Fruit fly (Drosophila melanogaster) whole organism, prepupa: Measurements from ENCODE around the gene Gyc89Da.

Experiments used
- Blimp-1 ChIP-seq: fragments of 200-800 bp; sonication (Bioruptor generic); optimal IDR thresholded peaks from 3 replicates; lab custom pipeline; 2017; ENCODE audit warnings: missing biosample characterization, missing genetic modification characterization, mild to moderate bottlenecking, moderate library complexity, missing genetic modification reagents
- CG10669 ChIP-seq: fragments of 200-800 bp; sonication (Bioruptor generic); optimal IDR thresholded peaks from 3 replicates; lab custom pipeline; 2018; ENCODE audit warnings: missing biosample characterization, mild to moderate bottlenecking, missing genetic modification characterization, moderate library complexity
- CG11294 ChIP-seq: fragments of 200-800 bp; sonication (Bioruptor generic); IDR thresholded peaks from 2 replicates; pipeline ENCODE4 v1.3.6; 2022; ENCODE audit warnings: missing biosample characterization, missing genetic modification characterization
- CG11902 ChIP-seq: fragments of 200-800 bp; sonication (Bioruptor generic); optimal IDR thresholded peaks from 3 replicates; lab custom pipeline; 2016; ENCODE audit warnings: missing biosample characterization, missing genetic modification characterization
- CG15336 ChIP-seq: fragments of 200-800 bp; sonication (Bioruptor generic); IDR thresholded peaks from 2 replicates; pipeline ENCODE4 v1.3.6; 2022; ENCODE audit warnings: missing biosample characterization, missing genetic modification characterization
- CG3032 ChIP-seq: fragments of 200-800 bp; optimal IDR thresholded peaks from 2 replicates; lab custom pipeline; 2019; ENCODE audit warnings: missing biosample characterization, mild to moderate bottlenecking, missing genetic modification characterization, moderate library complexity
- CG32006 ChIP-seq: fragments of 200-800 bp; sonication (Bioruptor generic); optimal IDR thresholded peaks from 3 replicates; lab custom pipeline; 2017; ENCODE audit warnings: missing biosample characterization, mild to moderate bottlenecking, missing genetic modification characterization
- CG4318 ChIP-seq: fragments of 200-800 bp; sonication (Bioruptor generic); optimal IDR thresholded peaks from 3 replicates; lab custom pipeline; 2017; ENCODE audit warnings: missing biosample characterization, mild to moderate bottlenecking, missing genetic modification characterization
- CG6792 ChIP-seq: fragments of 200-800 bp; sonication (Bioruptor generic); optimal IDR thresholded peaks from 3 replicates; lab custom pipeline; 2016; ENCODE audit warnings: missing biosample characterization, missing genetic modification characterization
- CG6808 ChIP-seq: fragments of 200-800 bp; sonication (Bioruptor generic); optimal IDR thresholded peaks from 3 replicates; lab custom pipeline; 2017; ENCODE audit warnings: missing biosample characterization, missing genetic modification characterization, mild to moderate bottlenecking, moderate library complexity, missing genetic modification reagents
- CG6854 ChIP-seq: fragments of 200-800 bp; sonication (Bioruptor generic); optimal IDR thresholded peaks from 2 replicates; lab custom pipeline; 2017; ENCODE audit warnings: missing biosample characterization, mild to moderate bottlenecking, missing genetic modification characterization
- CG8119 ChIP-seq: fragments of 200-800 bp; sonication (Bioruptor generic); IDR thresholded peaks from 3 replicates; pipeline ENCODE4 v1.3.6; 2022; ENCODE audit warnings: missing biosample characterization, missing genetic modification characterization
- CG8632 ChIP-seq: fragments of 200-800 bp; sonication (Bioruptor generic); optimal IDR thresholded peaks from 3 replicates; lab custom pipeline; 2016; ENCODE audit warnings: missing biosample characterization, missing genetic modification characterization
- CG9139 ChIP-seq: fragments of 200-800 bp; sonication (Bioruptor generic); optimal IDR thresholded peaks from 3 replicates; lab custom pipeline; 2017; ENCODE audit warnings: missing biosample characterization, mild to moderate bottlenecking, missing genetic modification characterization
- Eip75B ChIP-seq: fragments of 200-800 bp; sonication (Bioruptor generic); optimal IDR thresholded peaks from 3 replicates; lab custom pipeline; 2016; ENCODE audit warnings: missing biosample characterization, missing genetic modification characterization
- Eip78C ChIP-seq: fragments of 200-800 bp; sonication (Bioruptor generic); peaks from one replicate; lab custom pipeline; 2016; ENCODE audit warnings: missing biosample characterization, missing genetic modification characterization
- Eip93F ChIP-seq: fragments of 200-800 bp; sonication (Bioruptor generic); optimal IDR thresholded peaks from 2 replicates; lab custom pipeline; 2016; ENCODE audit warnings: missing biosample characterization, mild to moderate bottlenecking, missing genetic modification characterization
- Ets96B ChIP-seq: fragments of 200-800 bp; optimal IDR thresholded peaks from 2 replicates; lab custom pipeline; 2019; ENCODE audit warnings: missing biosample characterization, mild to moderate bottlenecking, missing genetic modification characterization, moderate library complexity
- Gug ChIP-seq: fragments of 200-800 bp; sonication (Bioruptor generic); IDR thresholded peaks from 2 replicates; pipeline ENCODE4 v1.3.6; 2022; ENCODE audit warnings: missing biosample characterization, missing genetic modification characterization
- Hr38 ChIP-seq: sonication (Bioruptor generic); optimal IDR thresholded peaks from 2 replicates; lab custom pipeline; 2016; ENCODE audit warnings: missing biosample characterization, missing genetic modification characterization
- Met ChIP-seq: fragments of 200-800 bp; sonication (Bioruptor generic); optimal IDR thresholded peaks from 3 replicates; lab custom pipeline; 2016; ENCODE audit warnings: missing biosample characterization, missing genetic modification characterization
- Sox102F ChIP-seq: fragments of 200-800 bp; sonication (Bioruptor generic); optimal IDR thresholded peaks from 2 replicates; lab custom pipeline; 2016; ENCODE audit warnings: missing biosample characterization, mild to moderate bottlenecking, missing genetic modification characterization
- Sox14 ChIP-seq: fragments of 200-800 bp; sonication (Bioruptor generic); optimal IDR thresholded peaks from 3 replicates; lab custom pipeline; 2016; ENCODE audit warnings: missing biosample characterization, missing genetic modification characterization
- Sox15 ChIP-seq: fragments of 200-800 bp; sonication (Bioruptor generic); optimal IDR thresholded peaks from 3 replicates; lab custom pipeline; 2016; ENCODE audit warnings: missing biosample characterization, missing genetic modification characterization
- achi ChIP-seq: fragments of 200-800 bp; sonication (Bioruptor generic); optimal IDR thresholded peaks from 3 replicates; lab custom pipeline; 2016; ENCODE audit warnings: missing biosample characterization, missing genetic modification characterization
- dsx ChIP-seq: fragments of 200-800 bp; optimal IDR thresholded peaks from 3 replicates; lab custom pipeline; 2019; ENCODE audit warnings: missing biosample characterization, mild to moderate bottlenecking, missing genetic modification characterization, moderate library complexity; ENCODE audit not compliant: poor library complexity, severe bottlenecking
- eg ChIP-seq: fragments of 200-800 bp; sonication (Bioruptor generic); IDR thresholded peaks from 3 replicates; pipeline ENCODE4 v1.3.6; 2022; ENCODE audit warnings: missing biosample characterization, missing genetic modification characterization
- fd85E ChIP-seq: fragments of 200-800 bp; sonication (Bioruptor generic); optimal IDR thresholded peaks from 3 replicates; lab custom pipeline; 2016; ENCODE audit warnings: missing biosample characterization, missing genetic modification characterization
- net ChIP-seq: fragments of 200-800 bp; sonication (Bioruptor generic); optimal IDR thresholded peaks from 3 replicates; lab custom pipeline; 2016; ENCODE audit warnings: missing biosample characterization, missing genetic modification characterization
- pdm3 ChIP-seq: fragments of 200-800 bp; sonication (Bioruptor generic); optimal IDR thresholded peaks from 3 replicates; lab custom pipeline; 2016; ENCODE audit warnings: missing biosample characterization, missing genetic modification characterization
- salr ChIP-seq, 2 experiments: fragments of 200-800 bp; sonication (Bioruptor generic); optimal IDR thresholded peaks; 3 replicates each; lab custom pipeline; 2016 to 2018; ENCODE audit warnings: missing biosample characterization in 2 of 2, missing genetic modification characterization in 2 of 2, mild to moderate bottlenecking in 1 of 2
- spab ChIP-seq: fragments of 200-800 bp; sonication (Bioruptor generic); optimal IDR thresholded peaks from 2 replicates; lab custom pipeline; 2017; ENCODE audit warnings: missing biosample characterization, mild to moderate bottlenecking, missing genetic modification characterization, missing genetic modification reagents
- ss ChIP-seq, 2 experiments: fragments of 200-800 bp; sonication (Bioruptor generic); optimal IDR thresholded peaks; 2 replicates in 1 of 2; 3 replicates in 1 of 2; lab custom pipeline; 2017 to 2018; ENCODE audit warnings: mild to moderate bottlenecking in 2 of 2, missing biosample characterization in 2 of 2, missing genetic modification characterization in 2 of 2, moderate library complexity in 1 of 2
- vri ChIP-seq: fragments of 200-800 bp; sonication (Bioruptor generic); optimal IDR thresholded peaks from 3 replicates; lab custom pipeline; 2016; ENCODE audit warnings: missing biosample characterization, mild to moderate bottlenecking, missing genetic modification characterization

The Gyc89Da gene

DNA sequence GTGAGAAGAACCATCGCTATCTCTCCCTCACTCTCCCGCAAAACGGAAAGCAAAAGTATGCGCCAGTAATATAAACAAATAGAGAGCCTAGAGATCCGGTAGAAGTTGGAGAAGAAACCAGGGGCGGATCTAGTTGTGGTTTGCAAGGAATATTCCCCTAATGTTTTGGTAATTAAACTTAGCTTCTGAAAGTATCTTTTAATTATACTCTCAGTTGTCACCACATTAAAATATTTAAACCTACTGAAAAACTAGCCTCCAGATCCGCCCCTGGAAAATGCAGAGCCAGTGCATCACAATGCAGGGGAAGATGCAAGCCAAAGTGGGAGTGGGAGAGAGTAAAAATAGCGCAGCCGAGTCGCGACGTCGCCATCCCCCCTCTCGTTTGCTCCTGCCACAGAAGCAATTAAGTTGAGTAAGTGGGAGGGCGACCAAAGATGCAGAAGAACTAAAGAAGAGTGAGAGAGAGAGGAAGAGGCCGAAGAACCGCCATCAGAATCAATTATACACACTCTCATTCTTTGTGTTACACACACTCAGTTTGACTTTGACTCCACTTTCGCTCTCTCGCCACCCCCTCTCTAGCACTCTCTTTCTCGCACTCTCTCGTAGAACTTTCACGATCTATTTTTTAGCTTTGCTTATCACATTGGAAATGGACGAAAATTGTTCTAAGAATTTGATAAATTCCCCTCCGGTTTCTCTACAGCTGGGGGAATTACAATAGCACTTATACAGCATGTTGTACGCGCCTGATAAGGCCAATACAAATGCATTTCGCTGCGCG is 23.0 kb upstream of the Gyc89Da start (continued):
- TF ChIP-seq CG6808 (GFP tag; lab: Kevin White, UChicago) (peak; percentile 98), CG10669 (peak; percentile 99), fd85E (GFP tag; lab: Kevin White, UChicago) (peak; percentile 76), Eip75B (GFP tag; lab: Kevin White, UChicago) (peak; percentile 99), CG8119 (GFP tag; lab: Robert Waterston, UW) (peak; percentile 93), net (peak; percentile 97), salr (GFP tag; optimal IDR thresholded peaks at IDR 0.05; lab: Kevin White, UChicago) (peak; percentile 97 to 99), CG11902 (GFP tag; lab: Kevin White, UChicago) (peak; percentile 99), CG11294 (GFP tag; lab: Robert Waterston, UW) (peak; percentile 98), CG8632 (GFP tag; lab: Kevin White, UChicago) (peak; percentile 93), spab (peak; percentile 99), CG32006 (peak; percentile 99), Hr38 (GFP tag; lab: Kevin White, UChicago) (peak; percentile 92), Sox15 (GFP tag; lab: Kevin White, UChicago) (peak; percentile 96), CG3032 (tag; lab: Kevin White, UChicago) (peak; percentile 99)

dm6 chr3R:16452954-16453587 is 19.3 kb upstream of the Gyc89Da start:
- no peak for TF ChIP-seq Eip93F (GFP tag; lab: Kevin White, UChicago)
- no peak for TF ChIP-seq CG4318
- 0 out of 2 replicates have a peak, but pooled peaks have one; percentile 26 for TF ChIP-seq CG15336 (GFP tag; lab: Robert Waterston, UW)
- peak; percentile 45 for TF ChIP-seq Eip78C (GFP tag; lab: Kevin White, UChicago)
- peak; percentile 24 for TF ChIP-seq vri (GFP tag; lab: Kevin White, UChicago)
- TF ChIP-seq CG9139 = no peak
- no peak for TF ChIP-seq Sox102F
- TF ChIP-seq CG6854 (GFP tag; lab: Kevin White, UChicago) = peak; percentile 46
- no peak for TF ChIP-seq fd85E (GFP tag; lab: Kevin White, UChicago)
- TF ChIP-seq ss (GFP tag; optimal IDR thresholded peaks at IDR 0.05; lab: Kevin White, UChicago) = peak in 1 of 2 experiments; percentile 40
- peak; percentile 20 for TF ChIP-seq Blimp-1
- TF ChIP-seq Sox14 (GFP tag; lab: Kevin White, UChicago) = peak; percentile 40
- TF ChIP-seq Gug (GFP tag; lab: Robert Waterston, UW) = no peak

- TF ChIP-seq pdm3 (GFP tag; lab: Kevin White, UChicago) (no peak), CG6854 (GFP tag; lab: Kevin White, UChicago) (peak; percentile 16)
Measured at dm6 chr3R:16453597-16453996, 18.8 kb upstream of the Gyc89Da start, which contains the start of gene Pak3. TSS of gene Pak3 (minus strand) at chr3R:16453821.

DNA sequence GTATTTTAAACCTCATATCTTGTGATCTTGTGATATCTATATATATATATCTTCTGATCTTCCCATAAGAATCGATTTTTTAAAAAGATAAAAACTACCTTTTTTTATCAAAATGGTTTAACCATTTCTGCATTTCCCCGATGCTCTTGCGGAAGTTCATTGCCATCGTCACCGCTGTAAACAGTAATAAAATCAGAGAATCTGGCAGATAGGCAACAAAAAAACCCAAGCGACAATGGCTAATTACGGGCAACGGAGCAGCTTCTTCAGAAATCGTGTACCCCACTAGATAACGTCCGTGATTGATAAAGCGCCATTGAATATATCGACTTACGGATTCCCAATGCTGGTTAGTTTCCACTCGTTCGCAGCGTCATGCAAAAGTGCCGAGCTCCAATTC is 18.2 kb upstream of the Gyc89Da start, which contains the start of gene CG10405:
TSS of gene CG10405 (plus strand) at position 301 of the 400 bp plus-strand sequence.
- no peak for TF ChIP-seq Ets96B (tag; lab: Kevin White, UChicago)
- no peak for TF ChIP-seq dsx (GFP tag; lab: Kevin White, UChicago)
- no peak for TF ChIP-seq spab
- TF ChIP-seq CG6792 (GFP tag; lab: Kevin White, UChicago) = no peak
- no peak for TF ChIP-seq Met (GFP tag; lab: Kevin White, UChicago)
- no peak for TF ChIP-seq achi (GFP tag; lab: Kevin White, UChicago)
- no peak for TF ChIP-seq Sox15 (GFP tag; lab: Kevin White, UChicago)
- TF ChIP-seq Gug (GFP tag; lab: Robert Waterston, UW) = no peak
- no peak for TF ChIP-seq CG10669
- TF ChIP-seq eg (GFP tag; lab: Robert Waterston, UW) = no peak
- no peak for TF ChIP-seq CG11902 (GFP tag; lab: Kevin White, UChicago)
- TF ChIP-seq net = no peak
